2 fruit fly cellular contexts compared by ENCODE assay signal in the genomic region with DNA sequence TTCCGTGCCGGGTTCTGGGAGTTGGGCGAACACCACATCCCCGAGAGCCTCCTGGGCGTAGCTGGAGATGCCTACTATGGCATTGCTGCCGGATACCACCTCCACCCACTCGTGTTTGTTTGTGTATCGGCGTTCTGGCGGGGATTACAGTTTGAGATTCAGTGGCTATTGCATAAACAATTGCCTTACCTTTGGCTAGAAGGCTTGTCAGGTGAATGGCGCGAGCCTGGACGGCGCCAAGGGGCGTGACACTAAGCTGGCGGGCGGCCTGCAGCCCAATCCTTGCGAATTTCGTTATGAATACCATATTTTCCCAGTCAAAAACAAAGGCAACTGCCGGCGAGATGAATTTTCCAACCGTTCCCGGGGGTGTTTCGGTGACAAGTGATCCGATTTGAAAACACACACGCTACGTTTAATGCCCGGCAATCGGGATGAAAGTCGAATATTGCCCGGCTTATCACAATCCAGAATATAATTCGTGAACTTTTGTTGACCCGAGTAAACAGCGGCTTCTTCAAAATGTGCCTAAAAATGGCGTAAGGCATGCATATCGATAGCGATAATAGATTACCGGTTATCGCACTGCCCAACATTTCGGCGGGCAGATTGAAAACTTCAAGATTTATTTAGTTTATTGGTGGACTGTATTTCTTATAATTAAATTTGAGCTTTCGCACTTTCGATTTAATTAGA.
TF ChIP-seq lines count a peak whose summit lies in the region.

A gene (minus strand): TSS at position 511 of the 696 bp plus-strand sequence.

TF ChIP-seq in whole organism, embryonic, 481 proteins besides CTCF, POLR2A, EP300 and RAD21 (continued from another document and continues in another):
- TF ChIP-seq sens-2 (GFP tag; IDR thresholded peaks at IDR 0.05; lab: Robert Waterston, UW): no peak
- TF ChIP-seq CG18476 (GFP tag; optimal IDR thresholded peaks at IDR 0.05; lab: Kevin White, UChicago): peak; percentile 91
- TF ChIP-seq CG18764 (GFP tag; optimal IDR thresholded peaks at IDR 0.05; lab: Kevin White, UChicago): no peak
- no peak for TF ChIP-seq CG9215 (GFP tag; IDR thresholded peaks at IDR 0.05; lab: Robert Waterston, UW)
- TF ChIP-seq inv (GFP tag; IDR thresholded peaks at IDR 0.05; lab: Robert Waterston, UW; ENCODE audit: partially characterized antibody): no peak
- TF ChIP-seq CG14441 (GFP tag; IDR thresholded peaks at IDR 0.05; lab: Robert Waterston, UW): no peak
- no peak for TF ChIP-seq insv (GFP tag; optimal IDR thresholded peaks at IDR 0.05; lab: Kevin White, UChicago)
- no peak for TF ChIP-seq Ets65A (GFP tag; lab: Kevin White, UChicago)
- peak; percentile 56 for TF ChIP-seq YL-1 (GFP tag; optimal IDR thresholded peaks at IDR 0.05; lab: Kevin White, UChicago)
- peak; percentile 26 for TF ChIP-seq Fer1 (GFP tag; optimal IDR thresholded peaks at IDR 0.05; lab: Kevin White, UChicago)
- peak; percentile 47 for TF ChIP-seq CG7987 (GFP tag; optimal IDR thresholded peaks at IDR 0.05; lab: Kevin White, UChicago)
- peak; percentile 91 for TF ChIP-seq Dp (GFP tag; optimal IDR thresholded peaks at IDR 0.05; lab: Kevin White, UChicago)
- TF ChIP-seq MBD-R2 (GFP tag; IDR thresholded peaks at IDR 0.05; lab: Robert Waterston, UW): peak; percentile 49; the same call in 1 of the 2 replicates
- peak; percentile 87 for TF ChIP-seq pzg (GFP tag; optimal IDR thresholded peaks at IDR 0.05; lab: Kevin White, UChicago)
- peak; percentile 47 for TF ChIP-seq phol (tag; optimal IDR thresholded peaks at IDR 0.05; lab: Kevin White, UChicago)
- no peak for TF ChIP-seq CG2889 (GFP tag; IDR thresholded peaks at IDR 0.05; lab: Robert Waterston, UW)
- TF ChIP-seq stwl (tag; optimal IDR thresholded peaks at IDR 0.05; lab: Kevin White, UChicago): peak; percentile 63
- TF ChIP-seq disco-r (GFP tag; optimal IDR thresholded peaks at IDR 0.05; lab: Kevin White, UChicago): no peak
- TF ChIP-seq CG7839 (tag; optimal IDR thresholded peaks at IDR 0.05; lab: Kevin White, UChicago): no peak
- TF ChIP-seq HLH4C (GFP tag; IDR thresholded peaks at IDR 0.05; lab: Robert Waterston, UW; ENCODE audit: partially characterized antibody): peak; percentile 70
- TF ChIP-seq kni (GFP tag; optimal IDR thresholded peaks at IDR 0.05; lab: Kevin White, UChicago): peak; percentile 7
- peak; percentile 0 for TF ChIP-seq odd (GFP tag; optimal IDR thresholded peaks at IDR 0.05; lab: Kevin White, UChicago)
- no peak for TF ChIP-seq Usf (GFP tag; optimal IDR thresholded peaks at IDR 0.05; lab: Kevin White, UChicago)
- TF ChIP-seq MTF-1 (GFP tag; optimal IDR thresholded peaks at IDR 0.05; lab: Kevin White, UChicago; ENCODE audit: borderline replicate concordance): peak; percentile 17
- no peak for TF ChIP-seq onecut (GFP tag; IDR thresholded peaks at IDR 0.05; lab: Robert Waterston, UW)
- TF ChIP-seq amos (GFP tag; IDR thresholded peaks at IDR 0.05; lab: Robert Waterston, UW; ENCODE audit: partially characterized antibody): peak; percentile 60; the same call in 1 of the 2 replicates
- TF ChIP-seq CG7786 (GFP tag; optimal IDR thresholded peaks at IDR 0.05; lab: Kevin White, UChicago): no peak
- TF ChIP-seq Meics (GFP tag; optimal IDR thresholded peaks at IDR 0.05; lab: Kevin White, UChicago): no peak
- TF ChIP-seq Dll (GFP tag; IDR thresholded peaks at IDR 0.05; lab: Robert Waterston, UW; ENCODE audit: partially characterized antibody): peak; percentile 63; the same call in 2 of the 4 replicates
- no peak for TF ChIP-seq sim (GFP tag; IDR thresholded peaks at IDR 0.05; lab: Robert Waterston, UW)
- TF ChIP-seq bsh (GFP tag; optimal IDR thresholded peaks at IDR 0.05; lab: Kevin White, UChicago): peak in 1 of 2 experiments; percentile 9
- TF ChIP-seq row (GFP tag; IDR thresholded peaks at IDR 0.05; lab: Robert Waterston, UW): peak; percentile 51
- no peak for TF ChIP-seq CG2120 (GFP tag; optimal IDR thresholded peaks at IDR 0.05; lab: Kevin White, UChicago)
- no peak for TF ChIP-seq psq (GFP tag; optimal IDR thresholded peaks at IDR 0.05; lab: Kevin White, UChicago)
- TF ChIP-seq CG6854 (GFP tag; optimal IDR thresholded peaks at IDR 0.05; lab: Kevin White, UChicago): peak; percentile 23
- no peak for TF ChIP-seq maf-S (GFP tag; optimal IDR thresholded peaks at IDR 0.05; lab: Kevin White, UChicago)
- TF ChIP-seq ind (GFP tag; optimal IDR thresholded peaks at IDR 0.05; lab: Kevin White, UChicago): no peak
- peak; percentile 32 for TF ChIP-seq CG12769 (tag; optimal IDR thresholded peaks at IDR 0.05; lab: Kevin White, UChicago)
- TF ChIP-seq Dref (GFP tag; IDR thresholded peaks at IDR 0.05; lab: Robert Waterston, UW): peak; percentile 83
- TF ChIP-seq CG12104 (GFP tag; optimal IDR thresholded peaks at IDR 0.05; lab: Kevin White, UChicago): no peak
- no peak for TF ChIP-seq nerfin-2 (GFP tag; IDR thresholded peaks at IDR 0.05; lab: Robert Waterston, UW; ENCODE audit: partially characterized antibody)
- TF ChIP-seq oc (tag; optimal IDR thresholded peaks at IDR 0.05; lab: Kevin White, UChicago): no peak
- TF ChIP-seq unc-4 (GFP tag; IDR thresholded peaks at IDR 0.05; lab: Robert Waterston, UW; ENCODE audit: partially characterized antibody): peak; percentile 57
- no peak for TF ChIP-seq lov (optimal IDR thresholded peaks at IDR 0.05; lab: Kevin White, UChicago)
- TF ChIP-seq lov (GFP tag; IDR thresholded peaks at IDR 0.05; lab: Robert Waterston, UW): no peak
- TF ChIP-seq CG4328 (GFP tag; optimal IDR thresholded peaks at IDR 0.05; lab: Kevin White, UChicago): no peak
- TF ChIP-seq emc (GFP tag; optimal IDR thresholded peaks at IDR 0.05; lab: Kevin White, UChicago): no peak
- TF ChIP-seq CG17829 (tag; optimal IDR thresholded peaks at IDR 0.05; lab: Kevin White, UChicago): peak; percentile 29
- TF ChIP-seq klu (GFP tag; IDR thresholded peaks at IDR 0.05; lab: Robert Waterston, UW): no peak
- TF ChIP-seq CG15269 (tag; optimal IDR thresholded peaks at IDR 0.05; lab: Kevin White, UChicago): no peak
- TF ChIP-seq chinmo (GFP tag; IDR thresholded peaks at IDR 0.05; lab: Robert Waterston, UW; ENCODE audit: partially characterized antibody): 0 out of 4 replicates have a peak, but pooled peaks have one; percentile 42
- TF ChIP-seq hkb (optimal IDR thresholded peaks at IDR 0.05; lab: Kevin White, UChicago): peak; percentile 8
- TF ChIP-seq hkb (GFP tag; IDR thresholded peaks at IDR 0.05; lab: Robert Waterston, UW): peak; percentile 32; the same call in 1 of the 2 replicates
- TF ChIP-seq ci (GFP tag; IDR thresholded peaks at IDR 0.05; lab: Robert Waterston, UW): 0 out of 3 replicates have a peak, but pooled peaks have one; percentile 37
- TF ChIP-seq CG30403 (GFP tag; optimal IDR thresholded peaks at IDR 0.05; lab: Kevin White, UChicago): no peak
- TF ChIP-seq CG7963 (GFP tag; IDR thresholded peaks at IDR 0.05; lab: Robert Waterston, UW; ENCODE audit: partially characterized antibody): 0 out of 3 replicates have a peak, but pooled peaks have one; percentile 30
- TF ChIP-seq CG4282 (GFP tag; optimal IDR thresholded peaks at IDR 0.05; lab: Kevin White, UChicago): peak; percentile 1
- TF ChIP-seq CG9932 (GFP tag; IDR thresholded peaks at IDR 0.05; lab: Robert Waterston, UW): no peak
- TF ChIP-seq Nf-YB (GFP tag; optimal IDR thresholded peaks at IDR 0.05; lab: Kevin White, UChicago): no peak
- TF ChIP-seq Sox100B (GFP tag; optimal IDR thresholded peaks at IDR 0.05; lab: Kevin White, UChicago): peak; percentile 9

TF ChIP-seq in whole organism, prepupa, 60 proteins besides CTCF, POLR2A, EP300 and RAD21 (continued from another document):
- no peak for TF ChIP-seq CG6854 (GFP tag; optimal IDR thresholded peaks at IDR 0.05; lab: Kevin White, UChicago)
- no peak for TF ChIP-seq fd59A (GFP tag; optimal IDR thresholded peaks at IDR 0.05; lab: Kevin White, UChicago)
- no peak for TF ChIP-seq CG10631 (GFP tag; optimal IDR thresholded peaks at IDR 0.05; lab: Kevin White, UChicago)
- TF ChIP-seq Sox102F (GFP tag; optimal IDR thresholded peaks at IDR 0.05; lab: Kevin White, UChicago): peak; percentile 1
- no peak for TF ChIP-seq achi (GFP tag; optimal IDR thresholded peaks at IDR 0.05; lab: Kevin White, UChicago)
- no peak for TF ChIP-seq CG16779 (tag; optimal IDR thresholded peaks at IDR 0.05; lab: Kevin White, UChicago)
- TF ChIP-seq CG8319 (GFP tag; optimal IDR thresholded peaks at IDR 0.05; lab: Kevin White, UChicago): no peak
- no peak for TF ChIP-seq Lpt (GFP tag; optimal IDR thresholded peaks at IDR 0.05; lab: Kevin White, UChicago)
- TF ChIP-seq CG32006 (GFP tag; optimal IDR thresholded peaks at IDR 0.05; lab: Kevin White, UChicago): no peak
- TF ChIP-seq Eip93F (GFP tag; optimal IDR thresholded peaks at IDR 0.05; lab: Kevin White, UChicago): no peak
- no peak for TF ChIP-seq CG11762 (GFP tag; optimal IDR thresholded peaks at IDR 0.05; lab: Kevin White, UChicago; ENCODE audit: insufficient read depth)
- no peak for TF ChIP-seq CG3919 (GFP tag; optimal IDR thresholded peaks at IDR 0.05; lab: Kevin White, UChicago)
- TF ChIP-seq dsx (GFP tag; optimal IDR thresholded peaks at IDR 0.05; lab: Kevin White, UChicago; ENCODE audit: poor library complexity, severe bottlenecking): no peak
- TF ChIP-seq Sox14 (GFP tag; optimal IDR thresholded peaks at IDR 0.05; lab: Kevin White, UChicago): no peak
- TF ChIP-seq CG1621 (tag; optimal IDR thresholded peaks at IDR 0.05; lab: Kevin White, UChicago): no peak
- TF ChIP-seq svp (GFP tag; lab: Kevin White, UChicago): peak; percentile 100
- no peak for TF ChIP-seq Hr4 (GFP tag; optimal IDR thresholded peaks at IDR 0.05; lab: Kevin White, UChicago)
- no peak for TF ChIP-seq CG6808 (GFP tag; optimal IDR thresholded peaks at IDR 0.05; lab: Kevin White, UChicago)
- no peak for TF ChIP-seq pdm3 (GFP tag; optimal IDR thresholded peaks at IDR 0.05; lab: Kevin White, UChicago)
- peak; percentile 15 for TF ChIP-seq Met (GFP tag; optimal IDR thresholded peaks at IDR 0.05; lab: Kevin White, UChicago)
- no peak for TF ChIP-seq CG8119 (GFP tag; IDR thresholded peaks at IDR 0.05; lab: Robert Waterston, UW)
- TF ChIP-seq Eip78C (GFP tag; lab: Kevin White, UChicago): peak; percentile 11
- TF ChIP-seq esn (GFP tag; optimal IDR thresholded peaks at IDR 0.05; lab: Kevin White, UChicago): no peak
- TF ChIP-seq OdsH (GFP tag; optimal IDR thresholded peaks at IDR 0.05; lab: Kevin White, UChicago): no peak
- no peak for TF ChIP-seq ss (GFP tag; optimal IDR thresholded peaks at IDR 0.05; lab: Kevin White, UChicago)
- TF ChIP-seq CG6163 (GFP tag; IDR thresholded peaks at IDR 0.05; lab: Robert Waterston, UW): no peak
- TF ChIP-seq vri (GFP tag; optimal IDR thresholded peaks at IDR 0.05; lab: Kevin White, UChicago): peak; percentile 31
- no peak for TF ChIP-seq net (GFP tag; optimal IDR thresholded peaks at IDR 0.05; lab: Kevin White, UChicago)
- TF ChIP-seq CG6276 (GFP tag; optimal IDR thresholded peaks at IDR 0.05; lab: Kevin White, UChicago): no peak
- no peak for TF ChIP-seq Blimp-1 (GFP tag; optimal IDR thresholded peaks at IDR 0.05; lab: Kevin White, UChicago)
